Worm (Caenorhabditis elegans) whole organism, L2 larva: Measurements from ENCODE around the gene wdr-83.

Experiments used
- C34F6.9 ChIP-seq: fragments of 150-350 bp; optimal IDR thresholded peaks from 2 replicates; lab custom pipeline; 2014; ENCODE audit warnings: missing biosample characterization, missing genetic modification characterization
- F13H6.1 ChIP-seq: sonication (generic microtip); optimal IDR thresholded peaks from 2 replicates; lab custom pipeline; 2016; ENCODE audit warnings: missing genetic modification characterization, missing compliant biosample characterization
- R02D3.7 ChIP-seq: fragments of 150-350 bp; optimal IDR thresholded peaks from 2 replicates; lab custom pipeline; 2014; ENCODE audit warnings: missing biosample characterization, missing genetic modification characterization
- Y55F3AM.14 ChIP-seq: fragments of 200-800 bp; sonication (Bioruptor generic); optimal IDR thresholded peaks from 2 replicates; lab custom pipeline; 2018; ENCODE audit warnings: mild to moderate bottlenecking, missing genetic modification characterization, missing compliant biosample characterization
- ZK546.5 ChIP-seq: sonication (generic microtip); optimal IDR thresholded peaks from 2 replicates; lab custom pipeline; 2017; ENCODE audit warnings: missing biosample characterization, missing genetic modification characterization
- alr-1 ChIP-seq: fragments of 150-350 bp; optimal IDR thresholded peaks from 2 replicates; lab custom pipeline; 2014; ENCODE audit warnings: missing biosample characterization, missing genetic modification characterization
- aly-2 ChIP-seq: fragments of 150-350 bp; optimal IDR thresholded peaks from 2 replicates; lab custom pipeline; 2014; ENCODE audit warnings: missing biosample characterization, missing genetic modification characterization
- ama-1 ChIP-seq: fragments of 150-350 bp; optimal IDR thresholded peaks from 2 replicates; lab custom pipeline; 2018; ENCODE audit warnings: inconsistent platforms
- blmp-1 ChIP-seq: sonication (generic microtip); optimal IDR thresholded peaks from 2 replicates; lab custom pipeline; 2017; ENCODE audit warnings: missing genetic modification characterization, mild to moderate bottlenecking, missing compliant biosample characterization, antibody characterized with exemption, moderate library complexity; ENCODE audit not compliant: insufficient read depth
- ceh-16 ChIP-seq: fragments of 150-350 bp; optimal IDR thresholded peaks from 2 replicates; lab custom pipeline; 2014; ENCODE audit warnings: missing biosample characterization, missing genetic modification characterization
- ceh-82 ChIP-seq: fragments of 150-350 bp; optimal IDR thresholded peaks from 2 replicates; lab custom pipeline; 2014; ENCODE audit warnings: missing biosample characterization, missing genetic modification characterization
- crh-2 ChIP-seq: sonication (generic microtip); optimal IDR thresholded peaks from 2 replicates; lab custom pipeline; 2017; ENCODE audit warnings: missing biosample characterization, missing genetic modification characterization
- dmd-4 ChIP-seq: sonication (generic microtip); optimal IDR thresholded peaks from 2 replicates; lab custom pipeline; 2017; ENCODE audit warnings: missing biosample characterization, missing genetic modification characterization
- egl-27 ChIP-seq: sonication (generic microtip); optimal IDR thresholded peaks from 3 replicates; lab custom pipeline; 2017; ENCODE audit warnings: missing biosample characterization, missing genetic modification reagents, missing genetic modification characterization
- elt-1 ChIP-seq: fragments of 150-350 bp; optimal IDR thresholded peaks from 2 replicates; lab custom pipeline; 2014; ENCODE audit warnings: missing biosample characterization, missing genetic modification characterization
- fos-1 ChIP-seq: fragments of 150-350 bp; optimal IDR thresholded peaks from 2 replicates; lab custom pipeline; 2014; ENCODE audit warnings: missing biosample characterization, missing genetic modification characterization
- gmeb-1 ChIP-seq: fragments of 150-350 bp; optimal IDR thresholded peaks from 2 replicates; lab custom pipeline; 2014; ENCODE audit warnings: missing biosample characterization, missing genetic modification characterization
- lin-11 ChIP-seq: fragments of 150-350 bp; sonication (generic microtip); optimal IDR thresholded peaks from 2 replicates; lab custom pipeline; 2014; ENCODE audit warnings: missing biosample characterization, missing genetic modification characterization, inconsistent platforms, mixed read lengths
- lin-13 ChIP-seq: fragments of 150-350 bp; optimal IDR thresholded peaks from 2 replicates; lab custom pipeline; 2014; ENCODE audit warnings: missing biosample characterization, missing genetic modification reagents, missing genetic modification characterization
- lin-39 ChIP-seq: fragments of 150-350 bp; optimal IDR thresholded peaks from 2 replicates; lab custom pipeline; 2014; ENCODE audit warnings: missing biosample characterization, missing genetic modification reagents, missing genetic modification characterization
- lsy-2 ChIP-seq, 2 experiments: fragments of 150-350 bp in 1 of 2; sonication (generic microtip) in 1 of 2; optimal IDR thresholded peaks; 2 replicates each; lab custom pipeline; 2014 to 2017; ENCODE audit warnings: missing biosample characterization in 2 of 2, missing genetic modification characterization in 2 of 2
- mbf-1 ChIP-seq: sonication (generic microtip); optimal IDR thresholded peaks from 2 replicates; lab custom pipeline; 2017; ENCODE audit warnings: missing biosample characterization, missing genetic modification characterization
- mdl-1 ChIP-seq, 2 experiments: fragments of 150-350 bp in 1 of 2; sonication (generic microtip) in 1 of 2; optimal IDR thresholded peaks; 2 replicates each; lab custom pipeline; 2017; ENCODE audit warnings: missing biosample characterization in 2 of 2, missing genetic modification characterization in 2 of 2
- nhr-10 ChIP-seq: sonication (generic microtip); optimal IDR thresholded peaks from 2 replicates; lab custom pipeline; 2017; ENCODE audit warnings: missing biosample characterization, missing genetic modification characterization
- nhr-11 ChIP-seq: fragments of 150-350 bp; optimal IDR thresholded peaks from 2 replicates; lab custom pipeline; 2014; ENCODE audit warnings: missing biosample characterization, missing genetic modification characterization
- nhr-12 ChIP-seq: fragments of 150-350 bp; optimal IDR thresholded peaks from 2 replicates; lab custom pipeline; 2014; ENCODE audit warnings: missing biosample characterization, missing genetic modification characterization
- nhr-129 ChIP-seq: fragments of 150-350 bp; optimal IDR thresholded peaks from 2 replicates; lab custom pipeline; 2014; ENCODE audit warnings: missing biosample characterization, missing genetic modification characterization
- nhr-21 ChIP-seq: fragments of 150-350 bp; optimal IDR thresholded peaks from 2 replicates; lab custom pipeline; 2014; ENCODE audit warnings: missing biosample characterization, missing genetic modification characterization
- nhr-23 ChIP-seq: fragments of 150-350 bp; optimal IDR thresholded peaks from 2 replicates; lab custom pipeline; 2014; ENCODE audit warnings: missing biosample characterization, missing genetic modification reagents, missing genetic modification characterization
- nhr-237 ChIP-seq: fragments of 150-350 bp; optimal IDR thresholded peaks from 2 replicates; lab custom pipeline; 2014; ENCODE audit warnings: missing biosample characterization, missing genetic modification characterization
- nhr-25 ChIP-seq: fragments of 150-350 bp; sonication (generic microtip); optimal IDR thresholded peaks from 3 replicates; lab custom pipeline; 2014; ENCODE audit warnings: missing biosample characterization, missing genetic modification characterization
- nhr-6 ChIP-seq: fragments of 150-350 bp; optimal IDR thresholded peaks from 2 replicates; lab custom pipeline; 2014; ENCODE audit warnings: missing biosample characterization, missing genetic modification characterization
- nhr-77 ChIP-seq: fragments of 150-350 bp; optimal IDR thresholded peaks from 2 replicates; lab custom pipeline; 2014; ENCODE audit warnings: missing biosample characterization, missing genetic modification characterization
- peb-1 ChIP-seq: fragments of 150-350 bp; optimal IDR thresholded peaks from 2 replicates; lab custom pipeline; 2014; ENCODE audit warnings: missing biosample characterization, missing genetic modification characterization
- sem-4 ChIP-seq: fragments of 150-350 bp; optimal IDR thresholded peaks from 2 replicates; lab custom pipeline; 2014; ENCODE audit warnings: missing biosample characterization, missing genetic modification reagents, missing genetic modification characterization
- skn-1 ChIP-seq: sonication (generic microtip); optimal IDR thresholded peaks from 2 replicates; lab custom pipeline; 2017; ENCODE audit warnings: missing biosample characterization, missing genetic modification characterization
- sma-3 ChIP-seq: sonication (generic microtip); optimal IDR thresholded peaks from 2 replicates; lab custom pipeline; 2016; ENCODE audit warnings: missing genetic modification reagents, missing genetic modification characterization, missing compliant biosample characterization
- sma-9 ChIP-seq, 2 experiments: fragments of 150-350 bp in 1 of 2; sonication (generic microtip) in 1 of 2; optimal IDR thresholded peaks; 2 replicates each; lab custom pipeline; 2014 to 2016; ENCODE audit warnings: missing genetic modification characterization in 2 of 2, mild to moderate bottlenecking in 1 of 2, missing biosample characterization in 1 of 2, missing compliant biosample characterization in 1 of 2, missing genetic modification reagents in 1 of 2, moderate library complexity in 1 of 2
- snpc-4 ChIP-seq: fragments of 150-350 bp; optimal IDR thresholded peaks from 2 replicates; lab custom pipeline; 2014; ENCODE audit warnings: missing biosample characterization, missing genetic modification characterization
- unc-39 ChIP-seq: fragments of 150-350 bp; optimal IDR thresholded peaks from 2 replicates; lab custom pipeline; 2014; ENCODE audit warnings: missing biosample characterization, missing genetic modification characterization
- unc-55 ChIP-seq: fragments of 150-350 bp; sonication (generic microtip); optimal IDR thresholded peaks from 3 replicates; lab custom pipeline; 2014; ENCODE audit warnings: missing biosample characterization, missing genetic modification reagents, missing genetic modification characterization
- unc-62 ChIP-seq: fragments of 150-350 bp; optimal IDR thresholded peaks from 2 replicates; lab custom pipeline; 2014; ENCODE audit warnings: missing biosample characterization, missing genetic modification reagents, missing genetic modification characterization
- ztf-1 ChIP-seq: fragments of 200-800 bp; sonication (Bioruptor generic); conservative IDR thresholded peaks from 2 replicates; pipeline ENCODE4 v1.3.6; 2022; ENCODE audit warnings: missing genetic modification characterization, missing compliant biosample characterization
- ztf-11 ChIP-seq: sonication (generic microtip); optimal IDR thresholded peaks from 2 replicates; lab custom pipeline; 2017; ENCODE audit warnings: missing biosample characterization, missing genetic modification characterization
- ztf-4 ChIP-seq: fragments of 150-350 bp; optimal IDR thresholded peaks from 2 replicates; lab custom pipeline; 2014; ENCODE audit warnings: missing biosample characterization, missing genetic modification characterization

Gene wdr-83

ce11 chrII:5019389-5020108, 12.0 kb downstream of the wdr-83 start (continued):
- TF ChIP-seq Y55F3AM.14 (GFP tag; lab: Kevin White, UChicago) (no peak), lin-39 (tag; lab: Kevin White, UChicago) (no peak), F13H6.1 (tag; lab: Kevin White, UChicago) (no peak), fos-1 (tag; lab: Kevin White, UChicago) (peak; percentile 79), ztf-4 (no peak), nhr-6 (no peak), ztf-1 (GFP tag; lab: Robert Waterston, UW) (no peak), sma-9 (GFP tag; optimal IDR thresholded peaks at IDR 0.05; lab: Kevin White, UChicago) (peak; percentile 62), sma-9 (tag; optimal IDR thresholded peaks at IDR 0.05; lab: Kevin White, UChicago) (no peak), crh-2 (tag; lab: Kevin White, UChicago) (peak; percentile 68), lin-11 (tag; lab: Kevin White, UChicago) (no peak), ZK546.5 (no peak)

ce11 chrII:5018578-5018977, 12.9 kb downstream of the wdr-83 start:
- no peak for TF ChIP-seq nhr-12 (tag; lab: Kevin White, UChicago)
- no peak for TF ChIP-seq nhr-6
- TF ChIP-seq nhr-11 (tag; lab: Kevin White, UChicago), result no peak
- no peak for TF ChIP-seq R02D3.7 (tag; lab: Kevin White, UChicago)
- no peak for TF ChIP-seq nhr-237 (tag; lab: Kevin White, UChicago)
- no peak for TF ChIP-seq nhr-129
- TF ChIP-seq blmp-1, result no peak
- TF ChIP-seq unc-39 (tag; lab: Kevin White, UChicago), result no peak
- no peak for TF ChIP-seq ztf-1 (GFP tag; lab: Robert Waterston, UW)
- TF ChIP-seq C34F6.9 (tag; lab: Kevin White, UChicago), result no peak
- no peak for TF ChIP-seq lin-11 (tag; lab: Kevin White, UChicago)
- TF ChIP-seq aly-2, result no peak
- no peak for TF ChIP-seq gmeb-1

ce11 chrII:5016977-5017585, 14.4 kb downstream of the wdr-83 start:
- TF ChIP-seq peb-1 (tag; lab: Kevin White, UChicago), result no peak
- peak; percentile 82 for TF ChIP-seq nhr-129
- TF ChIP-seq lin-39 (tag; lab: Kevin White, UChicago), result no peak
- peak; percentile 18 for TF ChIP-seq sma-3 (GFP tag; lab: Kevin White, UChicago)
- TF ChIP-seq nhr-237 (tag; lab: Kevin White, UChicago), result no peak
- TF ChIP-seq ztf-11 (tag; lab: Kevin White, UChicago), result no peak
- no peak for TF ChIP-seq R02D3.7 (tag; lab: Kevin White, UChicago)
- no peak for TF ChIP-seq ZK546.5
- no peak for TF ChIP-seq aly-2
- peak; percentile 21 to 76 for TF ChIP-seq lsy-2 (tag; optimal IDR thresholded peaks at IDR 0.05; lab: Kevin White, UChicago)
- no peak for TF ChIP-seq mbf-1 (tag; lab: Kevin White, UChicago)
- peak; percentile 80 for TF ChIP-seq Y55F3AM.14 (GFP tag; lab: Kevin White, UChicago)
- peak in 1 of 2 experiments; percentile 26 for TF ChIP-seq mdl-1 (tag; optimal IDR thresholded peaks at IDR 0.05; lab: Kevin White, UChicago)
- TF ChIP-seq F13H6.1 (tag; lab: Kevin White, UChicago), result peak; percentile 68
- TF ChIP-seq nhr-25 (tag; lab: Kevin White, UChicago), result peak; percentile 58
- TF ChIP-seq dmd-4, result no peak
- TF ChIP-seq ceh-16 (tag; lab: Kevin White, UChicago), result peak; percentile 69
- peak; percentile 36 for TF ChIP-seq sma-9 (GFP tag; optimal IDR thresholded peaks at IDR 0.05; lab: Kevin White, UChicago)
- no peak for TF ChIP-seq sma-9 (tag; optimal IDR thresholded peaks at IDR 0.05; lab: Kevin White, UChicago)
- TF ChIP-seq unc-62, result no peak
- peak; percentile 31 for TF ChIP-seq nhr-21
- no peak for TF ChIP-seq skn-1 (tag; lab: Kevin White, UChicago)
- TF ChIP-seq fos-1 (tag; lab: Kevin White, UChicago), result peak; percentile 81
- TF ChIP-seq ceh-82, result no peak
- TF ChIP-seq ztf-1 (GFP tag; lab: Robert Waterston, UW), result no peak
- TF ChIP-seq lin-11 (tag; lab: Kevin White, UChicago), result no peak
- TF ChIP-seq crh-2 (tag; lab: Kevin White, UChicago), result peak; percentile 66
- TF ChIP-seq gmeb-1, result peak; percentile 14
- TF ChIP-seq lin-13 (GFP tag; lab: Kevin White, UChicago), result peak; percentile 32
- TF ChIP-seq alr-1, result no peak
- TF ChIP-seq unc-55 (GFP tag; lab: Kevin White, UChicago), result peak; percentile 72
- TF ChIP-seq ama-1 (lab: Kevin White, UChicago), result peak; percentile 1
- TF ChIP-seq nhr-23, result no peak
- no peak for TF ChIP-seq nhr-10 (tag; lab: Kevin White, UChicago)
- TF ChIP-seq nhr-6, result no peak
- no peak for TF ChIP-seq elt-1 (tag; lab: Kevin White, UChicago)
- peak; percentile 74 for TF ChIP-seq egl-27 (tag; lab: Kevin White, UChicago)
- TF ChIP-seq ztf-4, result no peak
- peak; percentile 91 for TF ChIP-seq C34F6.9 (tag; lab: Kevin White, UChicago)
- peak; percentile 59 for TF ChIP-seq sem-4 (tag; lab: Kevin White, UChicago)
- no peak for TF ChIP-seq blmp-1
- TF ChIP-seq nhr-77 (tag; lab: Kevin White, UChicago), result no peak
- peak; percentile 51 for TF ChIP-seq snpc-4 (tag; lab: Kevin White, UChicago)
